Fruit fly (Drosophila melanogaster) whole organism, embryonic: Measurements from ENCODE around the gene CG42638.

Source experiments
- Atf6 ChIP-seq: fragments of 200-800 bp; sonication (Bioruptor generic); IDR thresholded peaks from 2 replicates; pipeline ENCODE4 v1.3.6; 2022; ENCODE audit warnings: missing biosample characterization, missing genetic modification characterization
- CG10147 ChIP-seq: fragments of 200-800 bp; sonication (Bioruptor generic); optimal IDR thresholded peaks from 2 replicates; lab custom pipeline; 2019; ENCODE audit warnings: missing biosample characterization, mild to moderate bottlenecking, missing genetic modification characterization, moderate library complexity
- CG10366 ChIP-seq: fragments of 200-800 bp; sonication (Bioruptor generic); IDR thresholded peaks from 2 replicates; pipeline ENCODE4 v1.3.6; 2022; ENCODE audit warnings: missing biosample characterization, missing genetic modification characterization
- CG11560 ChIP-seq: fragments of 200-800 bp; sonication (Bioruptor generic); IDR thresholded peaks from 3 replicates; pipeline ENCODE4 v1.3.6; 2022; ENCODE audit warnings: missing biosample characterization, missing genetic modification characterization
- CG12236 ChIP-seq: fragments of 200-800 bp; sonication (Bioruptor generic); optimal IDR thresholded peaks from 2 replicates; lab custom pipeline; 2016; ENCODE audit warnings: missing biosample characterization, missing genetic modification characterization
- CG14014 ChIP-seq: fragments of 200-800 bp; sonication (Bioruptor generic); IDR thresholded peaks from 2 replicates; pipeline ENCODE4 v1.3.6; 2022; ENCODE audit warnings: missing biosample characterization, missing genetic modification characterization
- CG17186 ChIP-seq: fragments of 200-800 bp; sonication (Bioruptor generic); optimal IDR thresholded peaks from 3 replicates; lab custom pipeline; 2017; ENCODE audit warnings: missing biosample characterization, missing genetic modification reagents, missing genetic modification characterization
- CG32772 ChIP-seq: fragments of 200-800 bp; sonication (Bioruptor generic); IDR thresholded peaks from 2 replicates; pipeline ENCODE4 v1.3.6; 2022; ENCODE audit warnings: missing biosample characterization, missing genetic modification characterization
- CG4360 ChIP-seq: fragments of 200-800 bp; sonication (Bioruptor generic); IDR thresholded peaks from 2 replicates; pipeline ENCODE4 v1.3.6; 2022; ENCODE audit warnings: missing biosample characterization, missing genetic modification characterization
- CG6272 ChIP-seq: fragments of 200-800 bp; sonication (Bioruptor generic); IDR thresholded peaks from 2 replicates; pipeline ENCODE4 v1.3.6; 2022; ENCODE audit warnings: missing biosample characterization, missing genetic modification characterization
- CG6654 ChIP-seq: fragments of 200-800 bp; sonication (Bioruptor generic); optimal IDR thresholded peaks from 2 replicates; lab custom pipeline; 2017; ENCODE audit warnings: missing biosample characterization, mild to moderate bottlenecking, missing genetic modification characterization
- CG6683 ChIP-seq: fragments of 200-800 bp; sonication (Bioruptor generic); optimal IDR thresholded peaks from 2 replicates; lab custom pipeline; 2017; ENCODE audit warnings: missing biosample characterization, mild to moderate bottlenecking, missing genetic modification characterization, missing genetic modification reagents
- CG6765 ChIP-seq: fragments of 200-800 bp; sonication (Bioruptor generic); optimal IDR thresholded peaks from 3 replicates; lab custom pipeline; 2017; ENCODE audit warnings: missing biosample characterization, mild to moderate bottlenecking, missing genetic modification characterization
- CG6854 ChIP-seq: fragments of 200-800 bp; sonication (Bioruptor generic); optimal IDR thresholded peaks from 3 replicates; lab custom pipeline; 2017; ENCODE audit warnings: missing biosample characterization, mild to moderate bottlenecking, missing genetic modification characterization
- CG8359 ChIP-seq: fragments of 200-800 bp; sonication (Bioruptor generic); optimal IDR thresholded peaks from 2 replicates; lab custom pipeline; 2017; ENCODE audit warnings: missing biosample characterization, mild to moderate bottlenecking, missing genetic modification characterization, borderline replicate concordance
- Camta ChIP-seq: fragments of 200-800 bp; sonication (Bioruptor generic); optimal IDR thresholded peaks from 2 replicates; lab custom pipeline; 2016; ENCODE audit warnings: missing biosample characterization, missing genetic modification characterization
- Chrac-16 ChIP-seq: fragments of 200-800 bp; sonication (Bioruptor generic); optimal IDR thresholded peaks from 3 replicates; lab custom pipeline; 2016; ENCODE audit warnings: missing biosample characterization, missing genetic modification characterization
- Dbx ChIP-seq: fragments of 200-800 bp; sonication (Bioruptor generic); IDR thresholded peaks from 3 replicates; pipeline ENCODE4 v1.3.6; 2022; ENCODE audit warnings: missing biosample characterization, missing genetic modification characterization
- Dip2 ChIP-seq: fragments of 200-800 bp; sonication (Bioruptor generic); IDR thresholded peaks from 2 replicates; pipeline ENCODE4 v1.3.6; 2022; ENCODE audit warnings: missing biosample characterization, missing genetic modification characterization
- E2f1 ChIP-seq: fragments of 200-800 bp; sonication (Bioruptor generic); IDR thresholded peaks from 2 replicates; pipeline ENCODE4 v1.3.6; 2022; ENCODE audit warnings: missing biosample characterization, missing genetic modification characterization
- ERR ChIP-seq: fragments of 200-800 bp; sonication (Bioruptor generic); optimal IDR thresholded peaks from 2 replicates; lab custom pipeline; 2016; ENCODE audit warnings: missing biosample characterization, missing genetic modification characterization
- HHEX ChIP-seq: fragments of 200-800 bp; sonication (Bioruptor generic); optimal IDR thresholded peaks from 3 replicates; lab custom pipeline; 2017; ENCODE audit warnings: missing biosample characterization, mild to moderate bottlenecking, missing genetic modification characterization, missing genetic modification reagents
- HLHmδ ChIP-seq: fragments of 200-800 bp; sonication (Bioruptor generic); optimal IDR thresholded peaks from 2 replicates; lab custom pipeline; 2018; ENCODE audit warnings: missing biosample characterization, mild to moderate bottlenecking, missing genetic modification characterization, moderate library complexity
- Hr3 ChIP-seq: fragments of 200-800 bp; sonication (Bioruptor generic); optimal IDR thresholded peaks from 3 replicates; lab custom pipeline; 2016; ENCODE audit warnings: missing biosample characterization, missing genetic modification characterization
- Nf-YC ChIP-seq: fragments of 200-800 bp; optimal IDR thresholded peaks from 3 replicates; lab custom pipeline; 2019; ENCODE audit warnings: missing biosample characterization, mild to moderate bottlenecking, missing genetic modification characterization, moderate library complexity
- Sry-β ChIP-seq: fragments of 200-800 bp; sonication (Bioruptor generic); optimal IDR thresholded peaks from 2 replicates; lab custom pipeline; 2018; ENCODE audit warnings: missing biosample characterization, mild to moderate bottlenecking, missing genetic modification characterization, moderate library complexity
- Sry-δ ChIP-seq: fragments of 200-800 bp; sonication (Bioruptor generic); optimal IDR thresholded peaks from 2 replicates; lab custom pipeline; 2016; ENCODE audit warnings: missing biosample characterization, missing genetic modification characterization
- ash1 ChIP-seq: fragments of 200-800 bp; sonication (Bioruptor generic); optimal IDR thresholded peaks from 2 replicates; lab custom pipeline; 2018; ENCODE audit warnings: missing biosample characterization, mild to moderate bottlenecking, missing genetic modification characterization
- az2 ChIP-seq: fragments of 200-800 bp; sonication (Bioruptor generic); optimal IDR thresholded peaks from 3 replicates; lab custom pipeline; 2016; ENCODE audit warnings: missing biosample characterization, missing genetic modification characterization
- dmrt11E ChIP-seq: fragments of 200-800 bp; sonication (Bioruptor generic); optimal IDR thresholded peaks from 3 replicates; lab custom pipeline; 2018; ENCODE audit warnings: missing biosample characterization, mild to moderate bottlenecking, missing genetic modification characterization, moderate library complexity
- dpn ChIP-seq, 2 experiments: fragments of 200-800 bp; sonication (Bioruptor generic); optimal IDR thresholded peaks; 3 replicates each; lab custom pipeline; 2016; ENCODE audit warnings: missing biosample characterization in 2 of 2, missing genetic modification characterization in 2 of 2
- gem ChIP-seq: fragments of 200-800 bp; sonication (Bioruptor generic); optimal IDR thresholded peaks from 2 replicates; lab custom pipeline; 2019; ENCODE audit warnings: missing biosample characterization, mild to moderate bottlenecking, missing genetic modification characterization, moderate library complexity
- grau ChIP-seq: fragments of 200-800 bp; optimal IDR thresholded peaks from 3 replicates; lab custom pipeline; 2019; ENCODE audit warnings: missing biosample characterization, mild to moderate bottlenecking, missing genetic modification characterization, moderate library complexity
- gsb ChIP-seq: fragments of 200-800 bp; sonication (Bioruptor generic); IDR thresholded peaks from 2 replicates; pipeline ENCODE4 v1.3.6; 2022; ENCODE audit warnings: missing biosample characterization, missing genetic modification characterization
- her ChIP-seq: fragments of 200-800 bp; sonication (Bioruptor generic); optimal IDR thresholded peaks from 2 replicates; lab custom pipeline; 2016; ENCODE audit warnings: missing biosample characterization, missing genetic modification characterization
- insv ChIP-seq, 2 experiments: fragments of 200-800 bp; sonication (Bioruptor generic); optimal IDR thresholded peaks; 3 replicates each; lab custom pipeline; 2016 to 2018; ENCODE audit warnings: missing biosample characterization in 2 of 2, missing genetic modification characterization in 2 of 2
- knrl ChIP-seq: fragments of 200-800 bp; sonication (Bioruptor generic); IDR thresholded peaks from 3 replicates; pipeline ENCODE4 v1.3.6; 2022; ENCODE audit warnings: missing biosample characterization, missing genetic modification characterization; ENCODE audit not compliant: partially characterized antibody
- lola ChIP-seq, 3 experiments: fragments of >200 bp in 2 of 3; fragments of 200-800 bp in 1 of 3; sonication (Bioruptor generic) in 1 of 3; optimal IDR thresholded peaks; 2 replicates each; lab custom pipeline; 2017 to 2019; ENCODE audit warnings: missing biosample characterization in 3 of 3, missing genetic modification characterization in 3 of 3, mild to moderate bottlenecking in 1 of 3, moderate library complexity in 1 of 3
- mirr ChIP-seq: fragments of 200-800 bp; sonication (Bioruptor generic); optimal IDR thresholded peaks from 3 replicates; lab custom pipeline; 2018; ENCODE audit warnings: missing biosample characterization, mild to moderate bottlenecking, missing genetic modification characterization
- org-1 ChIP-seq: fragments of 200-800 bp; sonication (Bioruptor generic); optimal IDR thresholded peaks from 2 replicates; lab custom pipeline; 2017; ENCODE audit warnings: missing biosample characterization, missing genetic modification characterization
- p53 ChIP-seq: fragments of 200-800 bp; sonication (Bioruptor generic); optimal IDR thresholded peaks from 2 replicates; lab custom pipeline; 2016; ENCODE audit warnings: missing biosample characterization, missing genetic modification characterization
- pb ChIP-seq: fragments of 200-800 bp; sonication (Bioruptor generic); optimal IDR thresholded peaks from 3 replicates; lab custom pipeline; 2016; ENCODE audit warnings: missing biosample characterization, missing genetic modification characterization
- psq ChIP-seq: fragments of 200-800 bp; sonication (Bioruptor generic); optimal IDR thresholded peaks from 2 replicates; lab custom pipeline; 2017; ENCODE audit warnings: missing biosample characterization, missing genetic modification characterization
- ranshi ChIP-seq: fragments of 200-800 bp; sonication (Bioruptor generic); IDR thresholded peaks from 2 replicates; pipeline ENCODE4 v1.3.6; 2022; ENCODE audit warnings: missing biosample characterization, missing genetic modification characterization
- run ChIP-seq: fragments of 200-800 bp; sonication (Bioruptor generic); optimal IDR thresholded peaks from 3 replicates; lab custom pipeline; 2018; ENCODE audit warnings: missing biosample characterization, mild to moderate bottlenecking, missing genetic modification characterization
- sd ChIP-seq: fragments of 200-800 bp; sonication (Bioruptor generic); optimal IDR thresholded peaks from 3 replicates; lab custom pipeline; 2018; ENCODE audit warnings: missing biosample characterization, mild to moderate bottlenecking, missing genetic modification characterization, moderate library complexity
- seq ChIP-seq: fragments of 200-800 bp; sonication (Bioruptor generic); IDR thresholded peaks from 2 replicates; pipeline ENCODE4 v1.3.6; 2022; ENCODE audit warnings: missing biosample characterization, missing genetic modification characterization
- sim ChIP-seq: fragments of 200-800 bp; sonication (Bioruptor generic); IDR thresholded peaks from 2 replicates; pipeline ENCODE4 v1.3.6; 2022; ENCODE audit warnings: missing biosample characterization, missing genetic modification characterization
- tna ChIP-seq: fragments of 200-800 bp; sonication (Bioruptor generic); IDR thresholded peaks from 2 replicates; pipeline ENCODE4 v1.3.6; 2022; ENCODE audit warnings: missing biosample characterization, missing genetic modification characterization; ENCODE audit not compliant: partially characterized antibody
- z ChIP-seq: fragments of 200-800 bp; sonication (Bioruptor generic); IDR thresholded peaks from 3 replicates; pipeline ENCODE4 v1.3.6; 2022; ENCODE audit warnings: missing biosample characterization, missing genetic modification characterization

The CG42638 gene

dm6 chr3L:19793438-19793998, 44.0 kb upstream of the CG42638 start, which contains the start of the genes CG42637, Gyc76C and SREBP (continued):
- TF ChIP-seq CG6272 (GFP tag; lab: Robert Waterston, UW) (no peak), Dbx (GFP tag; lab: Robert Waterston, UW) (peak; percentile 29; the same call in 1 of the 3 replicates), Dip2 (GFP tag; lab: Robert Waterston, UW) (no peak), CG32772 (GFP tag; lab: Robert Waterston, UW) (no peak), Atf6 (GFP tag; lab: Robert Waterston, UW) (peak; percentile 4; the same call in 1 of the 2 replicates), HLHmδ (GFP tag; lab: Kevin White, UChicago) (peak; percentile 5), grau (tag; lab: Kevin White, UChicago) (peak; percentile 32), knrl (peak; percentile 56; the same call in 2 of the 3 replicates), Sry-δ (GFP tag; lab: Kevin White, UChicago) (peak; percentile 4), CG8359 (peak; percentile 98), dmrt11E (tag; lab: Kevin White, UChicago) (peak; percentile 1), CG6765 (GFP tag; lab: Kevin White, UChicago) (peak; percentile 1), org-1 (GFP tag; lab: Kevin White, UChicago) (no peak), z (GFP tag; lab: Robert Waterston, UW) (no peak), seq (no peak; the same call in 1 of the 2 replicates), ash1 (GFP tag; lab: Kevin White, UChicago) (peak; percentile 71), sim (GFP tag; lab: Robert Waterston, UW) (no peak), mirr (GFP tag; lab: Kevin White, UChicago) (peak; percentile 31), CG11560 (tag; lab: Robert Waterston, UW) (no peak), ERR (GFP tag; lab: Kevin White, UChicago) (no peak), her (GFP tag; lab: Kevin White, UChicago) (peak; percentile 13), CG6683 (no peak), p53 (GFP tag; lab: Kevin White, UChicago) (peak; percentile 2), CG10147 (GFP tag; lab: Kevin White, UChicago) (no peak), run (tag; lab: Kevin White, UChicago) (no peak), lola (GFP tag; optimal IDR thresholded peaks at IDR 0.05; lab: Kevin White, UChicago) (no peak), insv (GFP tag; optimal IDR thresholded peaks at IDR 0.05; lab: Kevin White, UChicago) (peak in 1 of 2 experiments; percentile 21), Chrac-16 (GFP tag; lab: Kevin White, UChicago) (no peak), pb (GFP tag; lab: Kevin White, UChicago) (peak; percentile 13), az2 (GFP tag; lab: Kevin White, UChicago) (no peak), gsb (GFP tag; lab: Robert Waterston, UW) (no peak), gem (tag; lab: Kevin White, UChicago) (peak; percentile 11), sd (peak; percentile 97), CG17186 (peak; percentile 56), CG10366 (GFP tag; lab: Robert Waterston, UW) (peak; percentile 9; the same call in 1 of the 2 replicates), psq (GFP tag; lab: Kevin White, UChicago) (no peak), tna (no peak), dpn (GFP tag; optimal IDR thresholded peaks at IDR 0.05; lab: Kevin White, UChicago) (no peak), Camta (GFP tag; lab: Kevin White, UChicago) (no peak), Nf-YC (tag; lab: Kevin White, UChicago) (peak; percentile 93), Sry-β (GFP tag; lab: Kevin White, UChicago) (peak; percentile 31), Hr3 (GFP tag; lab: Kevin White, UChicago) (no peak), CG14014 (GFP tag; lab: Robert Waterston, UW) (no peak), ranshi (GFP tag; lab: Robert Waterston, UW) (peak; percentile 46; the same call in 1 of the 2 replicates), CG6654 (GFP tag; lab: Kevin White, UChicago) (no peak), E2f1 (GFP tag; lab: Robert Waterston, UW) (peak; percentile 31; the same call in 1 of the 2 replicates), HHEX (GFP tag; lab: Kevin White, UChicago) (no peak), CG6854 (GFP tag; lab: Kevin White, UChicago) (no peak), CG12236 (GFP tag; lab: Kevin White, UChicago) (no peak), CG4360 (no peak)
